Worm (Caenorhabditis elegans): Measurements from ENCODE around the gene nlp-46.

- TF ChIP-seq ceh-79 (tag; optimal IDR thresholded peaks at IDR 0.05) (no peak), dpl-1 (GFP tag; optimal IDR thresholded peaks at IDR 0.05) (no peak), F39B2.1 (GFP tag; IDR thresholded peaks at IDR 0.05) (no peak), lin-35 (GFP tag; optimal IDR thresholded peaks at IDR 0.05) (no peak), snpc-4 (GFP tag; optimal IDR thresholded peaks at IDR 0.05) (no peak), snpc-4 (tag; optimal IDR thresholded peaks at IDR 0.05) (no peak), akir-1 (GFP tag; optimal IDR thresholded peaks at IDR 0.05) (no peak), ztf-18 (tag; optimal IDR thresholded peaks at IDR 0.05) (no peak), mcd-1 (GFP tag; IDR thresholded peaks at IDR 0.05) (no peak), sea-2 (GFP tag; IDR thresholded peaks at IDR 0.05) (no peak)
Observed at ce11 chrV:12526124-12526523, 20.0 kb upstream of the nlp-46 start.
